Worm (Caenorhabditis elegans): Measurements from ENCODE around the gene nhr-7.

DNA sequence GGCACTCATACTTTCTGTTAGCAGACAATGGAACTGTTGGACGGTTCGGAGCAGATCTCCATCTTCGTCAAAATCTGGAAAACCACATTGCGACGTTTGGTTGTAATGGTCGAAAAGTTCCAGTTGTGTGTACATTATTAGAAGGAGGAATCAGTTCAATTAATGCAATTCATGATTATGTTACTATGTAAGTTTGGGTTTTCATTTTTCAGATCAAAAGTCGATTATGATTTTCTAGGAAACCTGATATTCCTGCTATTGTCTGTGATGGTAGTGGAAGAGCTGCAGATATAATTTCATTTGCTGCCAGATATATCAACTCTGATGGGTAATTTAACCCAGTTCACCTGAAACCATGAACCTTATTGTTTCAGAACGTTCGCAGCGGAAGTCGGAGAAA, 4.9 kb upstream of the nhr-7 start:
- TF ChIP-seq nhr-10 (tag; optimal IDR thresholded peaks at IDR 0.05) (no peak), unc-62 (GFP tag; optimal IDR thresholded peaks at IDR 0.05) (no peak), sem-4 (tag; optimal IDR thresholded peaks at IDR 0.05) (no peak), nhr-77 (tag; optimal IDR thresholded peaks at IDR 0.05) (no peak), dmd-4 (tag; optimal IDR thresholded peaks at IDR 0.05) (no peak), ceh-16 (tag; optimal IDR thresholded peaks at IDR 0.05) (no peak), elt-3 (tag; optimal IDR thresholded peaks at IDR 0.05) (no peak), Y55F3AM.14 (GFP tag; optimal IDR thresholded peaks at IDR 0.05) (no peak), nhr-237 (tag; optimal IDR thresholded peaks at IDR 0.05) (no peak), ztf-1 (GFP tag; conservative IDR thresholded peaks at IDR 0.05) (no peak), egl-27 (tag; optimal IDR thresholded peaks at IDR 0.05) (no peak), ztf-11 (tag; optimal IDR thresholded peaks at IDR 0.05) (no peak)
